Fruit fly (Drosophila melanogaster) whole organism, wandering third instar larva: ENCODE results near the gene CG33642.
A peak's percentile ranks its signal among the peaks of the same experiment; 100 is the strongest.

Experiments
- Abd-B ChIP-seq: fragments of >200 bp; optimal IDR thresholded peaks from 2 replicates; lab custom pipeline; 2017; ENCODE audit warnings: missing biosample characterization, missing genetic modification characterization
- CrebA ChIP-seq: fragments of 200-800 bp; sonication (Bioruptor generic); optimal IDR thresholded peaks from 2 replicates; lab custom pipeline; 2016; ENCODE audit warnings: missing biosample characterization, mild to moderate bottlenecking, missing genetic modification characterization, borderline replicate concordance
- Dfd ChIP-seq: fragments of >200 bp; optimal IDR thresholded peaks from 2 replicates; lab custom pipeline; 2017; ENCODE audit warnings: missing biosample characterization, missing genetic modification characterization
- Dif ChIP-seq: fragments of 200-275, 200-300 bp; sonication (Bioruptor generic); optimal IDR thresholded peaks from 2 replicates; lab custom pipeline; 2018; ENCODE audit warnings: missing biosample characterization, missing genetic modification characterization; ENCODE audit not compliant: partially characterized antibody
- HLH106 ChIP-seq: fragments of 200-800 bp; optimal IDR thresholded peaks from 3 replicates; lab custom pipeline; 2019; ENCODE audit warnings: missing biosample characterization, mild to moderate bottlenecking, missing genetic modification characterization, moderate library complexity
- Hnf4 ChIP-seq: fragments of 200-800 bp; sonication (Bioruptor generic); optimal IDR thresholded peaks from 2 replicates; lab custom pipeline; 2016; ENCODE audit warnings: missing biosample characterization, mild to moderate bottlenecking, missing genetic modification characterization
- Hr78 ChIP-seq: fragments of >200 bp; optimal IDR thresholded peaks from 2 replicates; lab custom pipeline; 2017; ENCODE audit warnings: missing biosample characterization, missing genetic modification characterization
- Hr83 ChIP-seq: fragments of 200-300 bp; sonication (Bioruptor generic); optimal IDR thresholded peaks from 2 replicates; lab custom pipeline; 2016; ENCODE audit warnings: missing biosample characterization, mild to moderate bottlenecking, missing genetic modification characterization, moderate library complexity; ENCODE audit not compliant: poor library complexity, severe bottlenecking
- Jra ChIP-seq: sonication (Bioruptor generic); optimal IDR thresholded peaks from 2 replicates; lab custom pipeline; 2016; ENCODE audit warnings: missing biosample characterization, missing genetic modification characterization
- Mio ChIP-seq: sonication (Bioruptor generic); optimal IDR thresholded peaks from 2 replicates; lab custom pipeline; 2016; ENCODE audit warnings: missing biosample characterization, missing genetic modification characterization
- Myc ChIP-seq: fragments of >200 bp; optimal IDR thresholded peaks from 2 replicates; lab custom pipeline; 2017
- N ChIP-seq: fragments of >200 bp; optimal IDR thresholded peaks from 2 replicates; lab custom pipeline; 2018; ENCODE audit warnings: missing biosample characterization, missing external identifiers, missing genetic modification characterization
- OdsH ChIP-seq: fragments of 200-800 bp; sonication (Bioruptor generic); optimal IDR thresholded peaks from 2 replicates; lab custom pipeline; 2016; ENCODE audit warnings: missing biosample characterization, mild to moderate bottlenecking, missing genetic modification characterization
- Rel ChIP-seq, 2 experiments: fragments of 200-800 bp; sonication (Bioruptor generic) in 1 of 2; optimal IDR thresholded peaks; 2 replicates in 1 of 2; 3 replicates in 1 of 2; lab custom pipeline; 2016 to 2019; ENCODE audit warnings: mild to moderate bottlenecking in 2 of 2, missing biosample characterization in 2 of 2, missing genetic modification characterization in 2 of 2, moderate library complexity in 1 of 2
- Sp1 ChIP-seq: fragments of 200-800 bp; sonication (Bioruptor generic); optimal IDR thresholded peaks from 3 replicates; lab custom pipeline; 2019; ENCODE audit warnings: missing biosample characterization, mild to moderate bottlenecking, missing genetic modification characterization, moderate library complexity
- Vsx2 ChIP-seq: fragments of 200-300, 225-300 bp; sonication (Bioruptor generic); optimal IDR thresholded peaks from 2 replicates; lab custom pipeline; 2018; ENCODE audit warnings: missing biosample characterization, missing genetic modification characterization; ENCODE audit not compliant: partially characterized antibody
- br ChIP-seq: fragments of 200-800 bp; sonication (Bioruptor generic); optimal IDR thresholded peaks from 2 replicates; lab custom pipeline; 2016; ENCODE audit warnings: missing biosample characterization, missing genetic modification characterization
- brk ChIP-seq: fragments of 200-800 bp; sonication (Bioruptor generic); optimal IDR thresholded peaks from 2 replicates; lab custom pipeline; 2016; ENCODE audit warnings: missing biosample characterization, mild to moderate bottlenecking, missing genetic modification characterization
- dl ChIP-seq, 2 experiments: fragments of 175-275, 200-275 bp in 1 of 2; fragments of 200-275 bp in 1 of 2; sonication (Bioruptor generic); optimal IDR thresholded peaks; lab custom pipeline; 2018; ENCODE audit warnings: mild to moderate bottlenecking in 2 of 2, missing biosample characterization in 2 of 2, missing genetic modification characterization in 2 of 2, moderate library complexity in 2 of 2; ENCODE audit not compliant: partially characterized antibody in 2 of 2, insufficient read depth in 1 of 2
- dmrt93B ChIP-seq: fragments of 200-800 bp; sonication (Bioruptor generic); optimal IDR thresholded peaks from 2 replicates; lab custom pipeline; 2018; ENCODE audit warnings: missing biosample characterization, mild to moderate bottlenecking, missing genetic modification characterization
- dsf ChIP-seq: sonication (Bioruptor generic); optimal IDR thresholded peaks from 2 replicates; lab custom pipeline; 2016; ENCODE audit warnings: missing biosample characterization, missing genetic modification characterization, borderline replicate concordance
- ey ChIP-seq: fragments of 200-800 bp; sonication (Bioruptor generic); optimal IDR thresholded peaks from 2 replicates; lab custom pipeline; 2016; ENCODE audit warnings: missing biosample characterization, missing genetic modification characterization
- foxo ChIP-seq, 2 experiments: fragments of 200-800 bp; sonication (Bioruptor generic); optimal IDR thresholded peaks; 2 replicates in 1 of 2; 3 replicates in 1 of 2; lab custom pipeline; 2016 to 2017; ENCODE audit warnings: missing biosample characterization in 2 of 2, missing genetic modification characterization in 2 of 2
- fru ChIP-seq: fragments of 200-800 bp; sonication (Bioruptor generic); optimal IDR thresholded peaks from 3 replicates; lab custom pipeline; 2016; ENCODE audit warnings: missing biosample characterization, mild to moderate bottlenecking, missing genetic modification characterization
- h ChIP-seq: fragments of 200-800 bp; sonication (Bioruptor generic); optimal IDR thresholded peaks from 3 replicates; lab custom pipeline; 2016; ENCODE audit warnings: missing biosample characterization, mild to moderate bottlenecking, missing genetic modification characterization
- jim ChIP-seq: fragments of 175-275, 200-325 bp; sonication (Bioruptor generic); optimal IDR thresholded peaks from 2 replicates; lab custom pipeline; 2016; ENCODE audit warnings: missing biosample characterization, mild to moderate bottlenecking, missing genetic modification characterization
- lola ChIP-seq: fragments of >200 bp; optimal IDR thresholded peaks from 2 replicates; lab custom pipeline; 2017; ENCODE audit warnings: missing biosample characterization, missing genetic modification characterization
- pan ChIP-seq: fragments of >200 bp; optimal IDR thresholded peaks from 2 replicates; lab custom pipeline; 2017
- psq ChIP-seq: fragments of 200-800 bp; sonication (Bioruptor generic); optimal IDR thresholded peaks from 3 replicates; lab custom pipeline; 2017; ENCODE audit warnings: missing biosample characterization, mild to moderate bottlenecking, missing genetic modification characterization, moderate library complexity
- rgr ChIP-seq: fragments of 200-800 bp; sonication (Bioruptor generic); optimal IDR thresholded peaks from 3 replicates; lab custom pipeline; 2016; ENCODE audit warnings: missing biosample characterization, mild to moderate bottlenecking, missing genetic modification characterization
- sage ChIP-seq: fragments of 200-800 bp; sonication (Bioruptor generic); optimal IDR thresholded peaks from 2 replicates; lab custom pipeline; 2016; ENCODE audit warnings: missing biosample characterization, mild to moderate bottlenecking, missing genetic modification characterization
- sv ChIP-seq: fragments of 200-800 bp; sonication (Bioruptor generic); optimal IDR thresholded peaks from 3 replicates; lab custom pipeline; 2016; ENCODE audit warnings: missing biosample characterization, missing genetic modification characterization
- tai ChIP-seq: sonication (Bioruptor generic); optimal IDR thresholded peaks from 2 replicates; lab custom pipeline; 2016; ENCODE audit warnings: missing biosample characterization, missing genetic modification characterization
- woc ChIP-seq: sonication (Bioruptor generic); optimal IDR thresholded peaks from 2 replicates; lab custom pipeline; 2016; ENCODE audit warnings: missing biosample characterization, mild to moderate bottlenecking, missing genetic modification characterization

Gene CG33642

dm6 chr2L:13547738-13548726 is 18.3 kb downstream of the CG33642 start (continued):
- TF ChIP-seq Hr83 (no peak), psq (GFP tag; lab: Kevin White, UChicago) (peak; percentile 51), Hr78 (GFP tag; lab: Kevin White, UChicago) (no peak), CrebA (no peak)
- TF ChIP-seq, all 38 proteins: peak for 18

- TF ChIP-seq rgr, result peak; percentile 56
- no peak for TF ChIP-seq woc (GFP tag; lab: Kevin White, UChicago)
- TF ChIP-seq Jra (GFP tag; lab: Kevin White, UChicago), result peak; percentile 70
- peak; percentile 7 for TF ChIP-seq ey (GFP tag; lab: Kevin White, UChicago)
- TF ChIP-seq dl (GFP tag; optimal IDR thresholded peaks at IDR 0.05; lab: Kevin White, UChicago; ENCODE audit: insufficient read depth in 1 of 2, partially characterized antibody in 2 of 2), result peak; percentile 32 to 36
- no peak for TF ChIP-seq HLH106 (tag; lab: Kevin White, UChicago)
- TF ChIP-seq br, result peak; percentile 20
- TF ChIP-seq Hr78 (GFP tag; lab: Kevin White, UChicago), result no peak
- peak; percentile 16 for TF ChIP-seq sv
- peak; percentile 42 for TF ChIP-seq Hnf4 (GFP tag; lab: Kevin White, UChicago)
- TF ChIP-seq Sp1 (GFP tag; lab: Kevin White, UChicago), result peak; percentile 30
- no peak for TF ChIP-seq OdsH (GFP tag; lab: Kevin White, UChicago)
- TF ChIP-seq CrebA, result no peak
- TF ChIP-seq Dif (GFP tag; lab: Kevin White, UChicago), result peak; percentile 81
- peak; percentile 87 for TF ChIP-seq Hr83
- TF ChIP-seq brk (GFP tag; lab: Kevin White, UChicago), result no peak
- TF ChIP-seq Abd-B (GFP tag; lab: Kevin White, UChicago), result no peak
- TF ChIP-seq tai (GFP tag; lab: Kevin White, UChicago), result peak; percentile 46
- TF ChIP-seq h, result peak; percentile 93
- TF ChIP-seq Mio (GFP tag; lab: Kevin White, UChicago), result no peak
- peak; percentile 72 for TF ChIP-seq jim (GFP tag; lab: Kevin White, UChicago)
- no peak for TF ChIP-seq dsf (GFP tag; lab: Kevin White, UChicago)
- TF ChIP-seq lola (GFP tag; lab: Kevin White, UChicago), result no peak
- TF ChIP-seq Vsx2 (GFP tag; lab: Kevin White, UChicago), result peak; percentile 61
- TF ChIP-seq Rel (GFP tag; optimal IDR thresholded peaks at IDR 0.05; lab: Kevin White, UChicago), result no peak
- peak; percentile 20 for TF ChIP-seq Rel (tag; optimal IDR thresholded peaks at IDR 0.05; lab: Kevin White, UChicago)
- TF ChIP-seq psq (GFP tag; lab: Kevin White, UChicago), result peak; percentile 54
- TF ChIP-seq pan (lab: Kevin White, UChicago), result no peak
- TF ChIP-seq foxo (GFP tag; optimal IDR thresholded peaks at IDR 0.05; lab: Kevin White, UChicago), result peak in 1 of 2 experiments; percentile 1
- TF ChIP-seq Dfd, result no peak
- TF ChIP-seq, all 38 proteins: peak for 17
Observed at dm6 chr2L:13548786-13549780, 19.3 kb downstream of the CG33642 start, which contains the start of gene B4. Gene B4 (minus strand): TSS chr2L:13549328.

dm6 chr2L:13549973-13550458 is 20.2 kb downstream of the CG33642 start, which contains the start of gene kuz:
Gene kuz (plus strand): TSS chr2L:13550139.
- TF ChIP-seq h (peak; percentile 65), woc (GFP tag; lab: Kevin White, UChicago) (peak; percentile 23), Hr83 (peak; percentile 83), dmrt93B (no peak), Hnf4 (GFP tag; lab: Kevin White, UChicago) (peak; percentile 62), br (peak; percentile 33), Sp1 (GFP tag; lab: Kevin White, UChicago) (peak; percentile 50), ey (GFP tag; lab: Kevin White, UChicago) (no peak), sage (peak; percentile 24), Vsx2 (GFP tag; lab: Kevin White, UChicago) (peak; percentile 86), HLH106 (tag; lab: Kevin White, UChicago) (peak; percentile 44), Jra (GFP tag; lab: Kevin White, UChicago) (peak; percentile 59), Rel (GFP tag; optimal IDR thresholded peaks at IDR 0.05; lab: Kevin White, UChicago) (no peak), Rel (tag; optimal IDR thresholded peaks at IDR 0.05; lab: Kevin White, UChicago) (peak; percentile 77), CrebA (peak; percentile 13), Dfd (peak; percentile 72), dl (GFP tag; optimal IDR thresholded peaks at IDR 0.05; lab: Kevin White, UChicago; ENCODE audit: insufficient read depth in 1 of 2, partially characterized antibody in 2 of 2) (peak in 1 of 2 experiments; percentile 55), foxo (GFP tag; optimal IDR thresholded peaks at IDR 0.05; lab: Kevin White, UChicago) (peak in 1 of 2 experiments; percentile 19), Dif (GFP tag; lab: Kevin White, UChicago) (peak; percentile 32), rgr (no peak), brk (GFP tag; lab: Kevin White, UChicago) (peak; percentile 40), N (GFP tag; lab: Kevin White, UChicago) (no peak), fru (GFP tag; lab: Kevin White, UChicago) (peak; percentile 30), Myc (lab: Kevin White, UChicago) (no peak), psq (GFP tag; lab: Kevin White, UChicago) (no peak), jim (GFP tag; lab: Kevin White, UChicago) (no peak)
